Fruit fly (Drosophila melanogaster): ENCODE data around the gene CG14269.
A peak's percentile ranks its signal among the peaks of the same experiment; 100 is the strongest.

Gene CG14269

DNA sequence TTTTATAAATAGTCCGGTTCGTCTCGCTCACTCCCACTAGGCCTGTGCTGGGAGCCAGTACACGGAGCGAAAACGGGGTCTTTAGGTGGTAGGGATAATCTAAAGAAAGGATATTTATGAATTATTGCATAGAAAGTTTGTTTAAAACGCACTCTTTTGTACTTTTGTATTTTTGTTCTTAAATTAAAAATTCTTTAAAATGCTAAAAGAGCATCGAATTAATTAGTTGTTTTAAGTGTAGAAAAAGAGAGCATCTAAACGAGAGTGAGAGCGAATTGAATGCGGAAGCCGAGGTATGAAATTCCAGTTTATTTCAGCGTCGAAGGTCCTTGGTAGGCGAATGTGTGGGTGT lies 8.0 kb downstream of the CG14269 start (continued):
- TF ChIP-seq fd59A (GFP tag; optimal IDR thresholded peaks at IDR 0.05) = peak; percentile 85
- no peak for TF ChIP-seq fd85E (GFP tag; optimal IDR thresholded peaks at IDR 0.05)
- peak; percentile 93 for TF ChIP-seq dsx (GFP tag; optimal IDR thresholded peaks at IDR 0.05; ENCODE audit: poor library complexity, severe bottlenecking)
- peak; percentile 90 for TF ChIP-seq CG3032 (tag; optimal IDR thresholded peaks at IDR 0.05)
- TF ChIP-seq CG8632 (GFP tag; optimal IDR thresholded peaks at IDR 0.05) = peak; percentile 89
- TF ChIP-seq Eip93F (GFP tag; optimal IDR thresholded peaks at IDR 0.05) = peak; percentile 78
- TF ChIP-seq acj6 (GFP tag; optimal IDR thresholded peaks at IDR 0.05) = peak; percentile 96
- TF ChIP-seq CG6792 (GFP tag; optimal IDR thresholded peaks at IDR 0.05) = peak; percentile 95
- TF ChIP-seq spab (GFP tag; optimal IDR thresholded peaks at IDR 0.05) = peak; percentile 83
- TF ChIP-seq dac (GFP tag; optimal IDR thresholded peaks at IDR 0.05) = peak; percentile 46
- no peak for TF ChIP-seq fkh (GFP tag; optimal IDR thresholded peaks at IDR 0.05)
- TF ChIP-seq eg (GFP tag; IDR thresholded peaks at IDR 0.05) = peak; percentile 69; the same call in 2 of the 3 replicates
- peak; percentile 62 for TF ChIP-seq CG16779 (tag; optimal IDR thresholded peaks at IDR 0.05)
- peak; percentile 77 for TF ChIP-seq Gug (GFP tag; IDR thresholded peaks at IDR 0.05)
- TF ChIP-seq CG10669 (GFP tag; optimal IDR thresholded peaks at IDR 0.05) = peak; percentile 87
- peak; percentile 72 for TF ChIP-seq CG11762 (GFP tag; optimal IDR thresholded peaks at IDR 0.05; ENCODE audit: insufficient read depth)
- peak; percentile 94 for TF ChIP-seq CG6163 (GFP tag; IDR thresholded peaks at IDR 0.05)
- TF ChIP-seq Ets96B (tag; optimal IDR thresholded peaks at IDR 0.05) = peak; percentile 88
- TF ChIP-seq Sox15 (GFP tag; optimal IDR thresholded peaks at IDR 0.05) = peak; percentile 88
- peak; percentile 94 for TF ChIP-seq OdsH (GFP tag; optimal IDR thresholded peaks at IDR 0.05)
- TF ChIP-seq lz (GFP tag; optimal IDR thresholded peaks at IDR 0.05) = peak; percentile 95
- peak; percentile 96 for TF ChIP-seq pdm3 (GFP tag; optimal IDR thresholded peaks at IDR 0.05)
- peak; percentile 76 for TF ChIP-seq CG8319 (GFP tag; optimal IDR thresholded peaks at IDR 0.05)
- peak; percentile 95 for TF ChIP-seq Smox (GFP tag; optimal IDR thresholded peaks at IDR 0.05)
- TF ChIP-seq Hr4 (GFP tag; optimal IDR thresholded peaks at IDR 0.05) = peak; percentile 84
- TF ChIP-seq CG6276 (GFP tag; optimal IDR thresholded peaks at IDR 0.05) = peak; percentile 33
- TF ChIP-seq CG10631 (GFP tag; optimal IDR thresholded peaks at IDR 0.05) = peak; percentile 95
- TF ChIP-seq Sox102F (GFP tag; optimal IDR thresholded peaks at IDR 0.05) = peak; percentile 97
- peak; percentile 96 for TF ChIP-seq CG31627 (GFP tag; optimal IDR thresholded peaks at IDR 0.05)
- peak; percentile 74 for TF ChIP-seq CG4318 (GFP tag; optimal IDR thresholded peaks at IDR 0.05)
- TF ChIP-seq Met (GFP tag; optimal IDR thresholded peaks at IDR 0.05) = peak; percentile 91
- peak; percentile 89 for TF ChIP-seq topi (GFP tag; optimal IDR thresholded peaks at IDR 0.05)
- peak; percentile 98 for TF ChIP-seq Eip78C (GFP tag)

DNA sequence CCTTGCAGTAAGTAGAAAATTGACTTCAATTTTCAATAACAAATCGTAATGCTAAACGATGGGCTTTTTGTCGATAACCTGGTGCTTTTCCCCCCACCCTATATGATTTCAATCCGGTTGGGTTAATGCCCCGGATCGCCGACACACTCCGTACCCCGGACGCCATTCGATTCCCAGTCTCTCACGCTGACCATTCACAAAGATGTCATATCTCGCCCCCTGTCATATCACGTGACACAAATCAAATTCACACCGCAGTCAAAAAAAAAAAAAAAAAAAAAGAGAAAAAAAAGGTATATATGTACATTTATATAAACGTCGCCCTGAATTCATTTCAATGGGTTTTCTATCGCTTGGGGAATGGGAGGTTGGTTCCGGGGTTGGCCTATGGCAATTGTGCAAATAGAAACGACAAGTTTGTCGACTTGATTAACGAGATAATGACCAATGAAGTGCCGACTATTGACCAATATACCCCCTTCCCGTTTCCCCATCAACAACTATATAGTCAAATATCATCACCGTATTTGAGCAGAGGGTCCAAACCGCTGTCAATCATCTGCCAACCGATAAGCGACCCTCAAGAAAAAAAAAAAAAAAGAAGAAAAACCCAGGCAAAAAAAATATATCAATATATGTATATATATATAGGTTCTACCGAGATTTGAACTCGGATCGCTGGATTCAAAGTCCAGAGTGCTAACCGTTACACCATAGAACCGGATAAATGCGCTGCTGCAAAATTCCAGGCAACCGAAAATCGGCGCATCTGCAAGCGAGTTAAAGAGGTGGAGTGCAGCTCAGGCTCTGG lies 8.6 kb downstream of the CG14269 start:
- TF ChIP-seq fkh (GFP tag; optimal IDR thresholded peaks at IDR 0.05) (peak; percentile 76), svp (GFP tag) (peak; percentile 74), dac (GFP tag; optimal IDR thresholded peaks at IDR 0.05) (no peak), CG10669 (GFP tag; optimal IDR thresholded peaks at IDR 0.05) (no peak)

DNA sequence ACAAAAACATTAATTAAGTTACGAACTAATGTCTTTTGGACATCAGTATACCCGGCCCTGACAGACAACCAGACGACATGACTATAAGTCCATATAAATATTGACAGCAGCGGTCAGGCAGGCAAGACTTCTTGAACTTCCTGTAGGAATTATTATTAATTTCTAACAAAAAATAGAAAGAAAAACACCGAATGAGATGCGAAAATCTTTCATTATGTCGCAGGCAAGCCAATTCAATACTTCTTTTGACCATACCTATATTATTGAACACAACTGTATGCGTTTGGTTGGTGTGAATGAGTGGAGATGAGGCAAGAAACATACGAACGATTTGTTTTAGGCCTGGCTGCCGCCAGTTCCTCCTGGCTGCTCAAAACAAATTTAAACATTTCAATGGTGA lies 10.6 kb downstream of the CG14269 start:
- TF ChIP-seq CG4318 (GFP tag; optimal IDR thresholded peaks at IDR 0.05) (peak; percentile 38), topi (GFP tag; optimal IDR thresholded peaks at IDR 0.05) (peak; percentile 54), OdsH (GFP tag; optimal IDR thresholded peaks at IDR 0.05) (peak; percentile 48), CG15336 (GFP tag; IDR thresholded peaks at IDR 0.05) (peak; percentile 63), svp (GFP tag) (peak; percentile 79), Sox14 (GFP tag; optimal IDR thresholded peaks at IDR 0.05) (peak; percentile 43), achi (GFP tag; optimal IDR thresholded peaks at IDR 0.05) (peak; percentile 51), Blimp-1 (GFP tag; optimal IDR thresholded peaks at IDR 0.05) (no peak), Eip75B (GFP tag; optimal IDR thresholded peaks at IDR 0.05) (peak; percentile 50), Lpt (GFP tag; optimal IDR thresholded peaks at IDR 0.05) (peak; percentile 26), Hr39 (GFP tag; optimal IDR thresholded peaks at IDR 0.05) (peak; percentile 49), CG11902 (GFP tag; optimal IDR thresholded peaks at IDR 0.05) (peak; percentile 8), ss (GFP tag; optimal IDR thresholded peaks at IDR 0.05) (no peak), CG3032 (tag; optimal IDR thresholded peaks at IDR 0.05) (no peak), CG10631 (GFP tag; optimal IDR thresholded peaks at IDR 0.05) (peak; percentile 52), CG6808 (GFP tag; optimal IDR thresholded peaks at IDR 0.05) (no peak), CG31627 (GFP tag; optimal IDR thresholded peaks at IDR 0.05) (peak; percentile 46), CG1621 (tag; optimal IDR thresholded peaks at IDR 0.05) (peak; percentile 24), CG8119 (GFP tag; IDR thresholded peaks at IDR 0.05) (peak; percentile 56; the same call in 1 of the 3 replicates), Sox15 (GFP tag; optimal IDR thresholded peaks at IDR 0.05) (peak; percentile 26), CG8319 (GFP tag; optimal IDR thresholded peaks at IDR 0.05) (no peak), CG6792 (GFP tag; optimal IDR thresholded peaks at IDR 0.05) (no peak), Hr38 (GFP tag; optimal IDR thresholded peaks at IDR 0.05) (no peak)
